Worm (Caenorhabditis elegans) whole organism, L4/young adult: ENCODE results near the gene C04B4.2.

ENCODE experiments used
- W03F9.2 ChIP-seq: fragments of 150-350 bp; optimal IDR thresholded peaks from 2 replicates; lab custom pipeline; 2014; ENCODE audit warnings: missing biosample characterization, missing genetic modification characterization
- him-1 ChIP-seq: sonication (generic microtip); optimal IDR thresholded peaks from 2 replicates; lab custom pipeline; 2016; ENCODE audit warnings: missing genotype, missing genetic modification reagents, missing genetic modification characterization, missing compliant biosample characterization

- TF ChIP-seq him-1 (tag; lab: Kevin White, UChicago) (no peak), W03F9.2 (no peak)
Measured at ce11 chrX:12313779-12314178, 30.7 kb downstream of the C04B4.2 start.
